Fruit fly (Drosophila melanogaster) whole organism, adult: Measurements from ENCODE around the gene CG17717.

ENCODE experiments used
- CG11617 ChIP-seq: fragments of 200-800 bp; sonication (Bioruptor generic); optimal IDR thresholded peaks from 2 replicates; lab custom pipeline; 2017; ENCODE audit warnings: mild to moderate bottlenecking, missing biosample characterization, missing genetic modification reagents, missing genetic modification characterization
- CG12768 ChIP-seq: fragments of 200-800 bp; sonication (Bioruptor generic); optimal IDR thresholded peaks from 2 replicates; lab custom pipeline; 2017; ENCODE audit warnings: missing biosample characterization, missing genetic modification characterization, mild to moderate bottlenecking, moderate library complexity, missing genetic modification reagents
- Crg-1 ChIP-seq: fragments of 200-800 bp; sonication (Bioruptor generic); optimal IDR thresholded peaks from 2 replicates; lab custom pipeline; 2016; ENCODE audit warnings: missing biosample characterization, missing genetic modification characterization
- kay ChIP-seq: fragments of 200-800 bp; sonication (Bioruptor generic); peaks from one replicate; lab custom pipeline; 2016; ENCODE audit warnings: missing biosample characterization, missing genetic modification characterization, borderline replicate concordance
- pad ChIP-seq: fragments of 200-800 bp; sonication (Bioruptor generic); optimal IDR thresholded peaks from 3 replicates; lab custom pipeline; 2017; ENCODE audit warnings: missing biosample characterization, missing genetic modification characterization, mild to moderate bottlenecking, moderate library complexity, missing genetic modification reagents

- no peak for TF ChIP-seq CG11617 (GFP tag; lab: Kevin White, UChicago)
- peak; percentile 2 for TF ChIP-seq pad (GFP tag; lab: Kevin White, UChicago)
- peak; percentile 19 for TF ChIP-seq kay (GFP tag; lab: Kevin White, UChicago)
- TF ChIP-seq CG12768 (GFP tag; lab: Kevin White, UChicago): no peak
- TF ChIP-seq Crg-1: no peak
Observed at dm6 chrX:6546970-6547369, 42.1 kb upstream of the CG17717 start.
